Worm (Caenorhabditis elegans) whole organism, L2 larva: ENCODE measurements around the gene gst-5.

Experiments
- crh-2 ChIP-seq: sonication (generic microtip); optimal IDR thresholded peaks from 2 replicates; lab custom pipeline; 2017; ENCODE audit warnings: missing biosample characterization, missing genetic modification characterization
- lin-11 ChIP-seq: fragments of 150-350 bp; sonication (generic microtip); optimal IDR thresholded peaks from 2 replicates; lab custom pipeline; 2014; ENCODE audit warnings: missing biosample characterization, missing genetic modification characterization, inconsistent platforms, mixed read lengths
- nhr-11 ChIP-seq: fragments of 150-350 bp; optimal IDR thresholded peaks from 2 replicates; lab custom pipeline; 2014; ENCODE audit warnings: missing biosample characterization, missing genetic modification characterization

ce11 chrII:10948236-10949025, 1.7 kb upstream of the gst-5 start:
- no peak for TF ChIP-seq nhr-11 (tag; lab: Kevin White, UChicago)
- TF ChIP-seq crh-2 (tag; lab: Kevin White, UChicago) = no peak
- no peak for TF ChIP-seq lin-11 (tag; lab: Kevin White, UChicago)
